In genomic region chrIV:4715785-4716184, ce11 we compare ENCODE assay signal across 2 worm cellular contexts.
TF ChIP-seq lines count a peak whose summit lies in the region.

Gene miro-1, minus strand, starts transcription at chrIV:4715807.

TF ChIP-seq in whole organism, L4 larva, 104 proteins besides CTCF, POLR2A, EP300 and RAD21:
- peak; percentile 85 for TF ChIP-seq lin-38 (GFP tag; IDR thresholded peaks at IDR 0.05; lab: Robert Waterston, UW)

TF ChIP-seq in whole organism, young adult, 124 proteins besides CTCF, POLR2A, EP300 and RAD21:
- TF ChIP-seq hmg-1.2 (GFP tag; IDR thresholded peaks at IDR 0.05; lab: Robert Waterston, UW) (peak; percentile 33; the same call in 1 of the 2 replicates), mcd-1 (GFP tag; IDR thresholded peaks at IDR 0.05; lab: Robert Waterston, UW) (peak; percentile 76)
